Worm (Caenorhabditis elegans) whole organism, L1 larva: Measurements from ENCODE around the gene ins-2.

Source experiments
- fos-1 ChIP-seq: fragments of 150-350 bp; optimal IDR thresholded peaks from 2 replicates; lab custom pipeline; 2014; ENCODE audit warnings: missing biosample characterization, missing genetic modification characterization
- lsy-2 ChIP-seq, 2 experiments: fragments of 150-350 bp; optimal IDR thresholded peaks; 2 replicates each; lab custom pipeline; 2014; ENCODE audit warnings: missing biosample characterization in 2 of 2, missing genetic modification characterization in 2 of 2
- mdl-1 ChIP-seq, 2 experiments: fragments of 150-350 bp; optimal IDR thresholded peaks; 2 replicates each; lab custom pipeline; 2014 to 2017; ENCODE audit warnings: missing biosample characterization in 2 of 2, missing genetic modification characterization in 2 of 2, inconsistent platforms in 1 of 2
- nhr-11 ChIP-seq: fragments of 150-350 bp; optimal IDR thresholded peaks from 2 replicates; lab custom pipeline; 2014; ENCODE audit warnings: missing biosample characterization, missing genetic modification characterization
- nhr-20 ChIP-seq: sonication (generic microtip); optimal IDR thresholded peaks from 2 replicates; lab custom pipeline; 2016; ENCODE audit warnings: mild to moderate bottlenecking, missing genetic modification characterization, missing compliant biosample characterization
- nhr-237 ChIP-seq: fragments of 150-350 bp; optimal IDR thresholded peaks from 2 replicates; lab custom pipeline; 2014; ENCODE audit warnings: missing biosample characterization, missing genetic modification characterization
- nhr-47 ChIP-seq: sonication (generic microtip); optimal IDR thresholded peaks from 2 replicates; lab custom pipeline; 2016; ENCODE audit warnings: mild to moderate bottlenecking, missing genetic modification characterization, moderate library complexity, missing compliant biosample characterization
- nhr-77 ChIP-seq: fragments of 150-350 bp; optimal IDR thresholded peaks from 2 replicates; lab custom pipeline; 2014; ENCODE audit warnings: missing biosample characterization, missing genetic modification characterization
- unc-130 ChIP-seq: fragments of 150-350 bp; optimal IDR thresholded peaks from 2 replicates; lab custom pipeline; 2017; ENCODE audit warnings: missing biosample characterization, missing genetic modification characterization, inconsistent platforms

- TF ChIP-seq unc-130 (tag; lab: Kevin White, UChicago), result no peak
- TF ChIP-seq fos-1, result no peak
- no peak for TF ChIP-seq mdl-1 (tag; optimal IDR thresholded peaks at IDR 0.05; lab: Kevin White, UChicago)
- no peak for TF ChIP-seq nhr-11 (tag; lab: Kevin White, UChicago)
- TF ChIP-seq nhr-47 (tag; lab: Kevin White, UChicago), result no peak
- TF ChIP-seq lsy-2 (tag; optimal IDR thresholded peaks at IDR 0.05; lab: Kevin White, UChicago), result no peak
- TF ChIP-seq nhr-77, result no peak
- no peak for TF ChIP-seq nhr-20 (tag; lab: Kevin White, UChicago)
- no peak for TF ChIP-seq nhr-237 (tag; lab: Kevin White, UChicago)
These were observed 12.7 kb downstream of the ins-2 start for ce11 chrII:6001004-6001403.
